Fruit fly (Drosophila melanogaster) S2 (cell line): ENCODE measurements around the gene CG7579.

ENCODE experiments used
- CG8478 ChIP-seq: fragments of >200 bp; optimal IDR thresholded peaks from 2 replicates; lab custom pipeline; 2018
- CTCF ChIP-seq, 2 experiments: fragments of >200 bp; optimal IDR thresholded peaks; 2 replicates each; lab custom pipeline; 2018

The CG7579 gene

dm6 chr3L:15660915-15661314, 22.3 kb downstream of the CG7579 start, which contains the start of the genes Eig71Ej and Eig71Ek:
Gene Eig71Ej (minus strand): TSS chr3L:15661015.
Gene Eig71Ek (plus strand): TSS chr3L:15661248.
- TF ChIP-seq CG8478 (lab: Kevin White, UChicago) (no peak), CTCF (optimal IDR thresholded peaks at IDR 0.05; lab: Kevin White, UChicago) (no peak)

DNA sequence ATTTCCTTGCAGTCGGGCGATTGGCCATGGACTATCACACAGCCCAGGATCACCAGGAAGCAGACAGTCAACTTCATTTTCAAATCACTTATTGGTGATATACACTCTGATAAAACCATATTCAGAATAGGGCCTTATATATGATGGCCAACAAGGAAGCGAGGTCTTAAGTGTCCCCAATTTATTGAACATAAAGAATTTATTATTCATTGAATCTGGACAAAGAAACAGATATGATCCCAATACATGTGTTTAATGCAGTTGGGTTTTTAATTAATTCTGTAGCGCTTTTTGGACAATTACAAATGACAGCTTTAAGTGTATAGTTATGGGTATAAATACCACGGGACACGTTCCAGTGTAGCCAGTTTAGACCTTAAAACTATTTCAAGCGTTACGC, 23.9 kb downstream of the CG7579 start, which contains the start of the genes Eig71Eh and Eig71Ei:
Gene Eig71Eh, minus strand, starts transcription at position 101 of the 400 bp plus-strand sequence.
Gene Eig71Ei, plus strand, starts transcription at position 367 of the 400 bp plus-strand sequence.
- TF ChIP-seq CG8478 (lab: Kevin White, UChicago) (no peak), CTCF (optimal IDR thresholded peaks at IDR 0.05; lab: Kevin White, UChicago) (no peak)

DNA sequence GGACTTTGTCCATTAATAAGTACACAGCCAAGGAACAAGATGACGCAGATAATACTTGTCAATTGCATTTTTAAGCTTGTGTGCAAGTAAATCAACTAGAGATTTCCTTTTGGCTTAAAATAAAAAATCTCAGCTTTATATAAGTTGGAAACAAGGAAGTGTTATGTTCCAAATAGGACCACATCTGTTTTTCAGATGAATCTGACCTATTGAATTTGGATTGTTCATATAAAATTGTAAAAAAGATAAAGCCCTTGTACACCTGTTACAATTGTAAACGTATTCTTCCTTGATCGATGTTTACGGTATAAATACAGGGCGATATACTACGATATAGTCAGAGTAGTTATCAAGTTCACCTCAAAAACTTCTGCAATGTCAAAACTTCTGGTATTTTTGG, 26.0 kb downstream of the CG7579 start, which contains the start of the genes Eig71Ef and Eig71Eg:
Gene Eig71Ef, minus strand, starts transcription at position 101 of the 400 bp plus-strand sequence.
Gene Eig71Eg, plus strand, starts transcription at position 339 of the 400 bp plus-strand sequence.
- TF ChIP-seq CTCF (optimal IDR thresholded peaks at IDR 0.05; lab: Kevin White, UChicago) (no peak), CG8478 (lab: Kevin White, UChicago) (no peak)

dm6 chr3L:15655910-15656309, 27.3 kb downstream of the CG7579 start, which contains the start of gene Eig71Ee:
Gene Eig71Ee (minus strand): TSS chr3L:15656010.
- TF ChIP-seq CTCF (optimal IDR thresholded peaks at IDR 0.05; lab: Kevin White, UChicago) (no peak), CG8478 (lab: Kevin White, UChicago) (no peak)

dm6 chr3L:15652154-15652553, 31.1 kb downstream of the CG7579 start, which contains the start of the genes Eig71Ec and Eig71Ed:
Gene Eig71Ec (minus strand): TSS chr3L:15652254.
Gene Eig71Ed (plus strand): TSS chr3L:15652537.
- TF ChIP-seq CG8478 (lab: Kevin White, UChicago) (no peak), CTCF (optimal IDR thresholded peaks at IDR 0.05; lab: Kevin White, UChicago) (no peak)

dm6 chr3L:15650552-15650951, 32.7 kb downstream of the CG7579 start, which contains the start of gene CG43084:
Gene CG43084 (plus strand): TSS chr3L:15650852.
- TF ChIP-seq CTCF (optimal IDR thresholded peaks at IDR 0.05; lab: Kevin White, UChicago) (no peak), CG8478 (lab: Kevin White, UChicago) (no peak)

DNA sequence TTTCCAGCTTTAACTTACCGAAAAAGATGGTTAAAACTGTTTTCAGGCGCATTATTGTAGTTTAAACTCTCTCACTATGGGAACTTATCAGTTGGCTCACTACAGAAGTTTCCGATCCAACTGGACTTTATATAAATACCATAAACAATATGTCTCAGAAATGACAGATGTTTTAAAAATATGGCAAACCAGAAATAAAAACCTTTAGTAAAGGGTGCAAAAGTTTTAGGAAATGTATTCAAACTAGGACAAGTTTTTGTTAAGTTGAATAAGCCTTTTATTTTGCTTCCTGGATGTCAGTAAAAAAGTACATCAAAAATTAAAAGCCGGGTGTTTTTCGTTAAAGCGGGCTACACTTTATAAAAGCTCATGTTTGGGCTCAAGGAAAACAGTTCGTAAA, 33.7 kb downstream of the CG7579 start, which contains the start of the genes Eig71Ea and Eig71Eb:
Gene Eig71Ea, minus strand, starts transcription at position 101 of the 400 bp plus-strand sequence.
Gene Eig71Eb, plus strand, starts transcription at position 376 of the 400 bp plus-strand sequence.
- no peak for TF ChIP-seq CTCF (optimal IDR thresholded peaks at IDR 0.05; lab: Kevin White, UChicago)
- no peak for TF ChIP-seq CG8478 (lab: Kevin White, UChicago)

DNA sequence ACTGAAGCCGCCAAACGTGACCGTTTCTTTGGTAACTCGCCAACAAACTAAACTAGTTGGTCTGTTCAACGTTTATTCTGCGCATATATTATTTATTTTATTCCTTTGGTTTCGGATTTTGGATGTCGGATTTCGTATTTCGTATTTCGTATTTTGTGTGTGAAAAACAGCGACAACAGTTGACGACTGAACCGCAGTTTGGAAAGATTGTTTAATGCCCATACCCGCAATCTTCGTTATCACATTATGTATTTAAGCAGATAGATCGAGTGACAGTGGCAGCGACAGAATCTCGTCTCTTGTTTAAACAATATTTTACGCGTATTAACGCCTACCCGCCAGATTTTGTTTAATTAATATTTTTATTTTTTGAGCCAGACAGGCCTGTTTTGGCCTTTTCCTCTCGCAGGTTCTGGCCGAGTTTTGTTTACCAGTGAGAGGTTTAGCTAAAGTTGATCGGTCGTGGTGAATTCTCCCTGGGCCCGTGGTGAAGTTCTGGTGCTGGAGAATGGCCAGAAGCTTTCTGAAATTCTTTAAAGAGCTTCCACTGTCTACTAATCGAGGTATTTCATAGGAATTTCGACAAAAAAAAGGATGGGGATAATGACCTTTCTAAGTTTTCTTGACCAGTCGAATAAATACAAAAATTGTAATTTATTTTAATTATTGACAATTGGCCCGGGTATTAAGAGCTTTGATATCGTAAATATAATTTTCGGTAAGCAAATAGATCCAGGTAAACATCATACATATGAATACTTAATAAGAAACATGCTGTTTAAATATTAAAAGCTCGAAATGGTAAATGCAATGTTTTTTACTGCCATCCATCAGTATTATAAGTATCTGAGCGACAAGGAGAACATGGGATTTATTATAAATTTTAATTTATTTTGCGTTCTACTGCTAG, 35.3 kb downstream of the CG7579 start, which contains the start of the genes comm3 and CG43083:
Gene comm3, minus strand, starts transcription at position 51 of the 910 bp plus-strand sequence.
Gene CG43083, plus strand, starts transcription at position 860 of the 910 bp plus-strand sequence.
- TF ChIP-seq CTCF (optimal IDR thresholded peaks at IDR 0.05; lab: Kevin White, UChicago) (no peak), CG8478 (lab: Kevin White, UChicago) (no peak)

dm6 chr3L:15646182-15646581, 37.1 kb downstream of the CG7579 start:
- no peak for TF ChIP-seq CTCF (optimal IDR thresholded peaks at IDR 0.05; lab: Kevin White, UChicago)

DNA sequence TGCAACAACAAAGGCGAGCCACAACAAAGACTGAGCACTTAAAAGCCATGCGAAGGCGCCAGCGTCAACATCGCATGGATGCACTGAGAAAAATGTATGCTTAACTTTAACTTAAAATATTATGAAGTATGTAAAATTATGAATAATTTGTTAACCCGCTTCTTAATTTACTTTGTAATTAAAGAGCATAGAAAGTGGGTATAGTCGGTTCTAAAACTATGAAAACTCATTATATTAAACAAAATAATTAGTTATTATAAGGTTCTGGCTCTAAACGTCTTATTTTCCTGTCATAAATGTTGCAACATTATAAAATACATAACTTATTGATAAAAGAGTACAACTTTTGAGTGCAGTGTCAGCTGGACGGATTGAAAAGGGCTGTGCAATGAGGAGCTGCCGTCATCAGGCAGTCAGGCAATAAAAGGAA, 41.6 kb downstream of the CG7579 start:
- no peak for TF ChIP-seq CG8478 (lab: Kevin White, UChicago)
- no peak for TF ChIP-seq CTCF (optimal IDR thresholded peaks at IDR 0.05; lab: Kevin White, UChicago)

dm6 chr3L:15639978-15640377, 43.3 kb downstream of the CG7579 start:
- TF ChIP-seq CG8478 (lab: Kevin White, UChicago) = no peak
- TF ChIP-seq CTCF (optimal IDR thresholded peaks at IDR 0.05; lab: Kevin White, UChicago) = no peak

dm6 chr3L:15638524-15638923, 44.7 kb downstream of the CG7579 start:
- TF ChIP-seq CTCF (optimal IDR thresholded peaks at IDR 0.05; lab: Kevin White, UChicago) (no peak), CG8478 (lab: Kevin White, UChicago) (no peak)

DNA sequence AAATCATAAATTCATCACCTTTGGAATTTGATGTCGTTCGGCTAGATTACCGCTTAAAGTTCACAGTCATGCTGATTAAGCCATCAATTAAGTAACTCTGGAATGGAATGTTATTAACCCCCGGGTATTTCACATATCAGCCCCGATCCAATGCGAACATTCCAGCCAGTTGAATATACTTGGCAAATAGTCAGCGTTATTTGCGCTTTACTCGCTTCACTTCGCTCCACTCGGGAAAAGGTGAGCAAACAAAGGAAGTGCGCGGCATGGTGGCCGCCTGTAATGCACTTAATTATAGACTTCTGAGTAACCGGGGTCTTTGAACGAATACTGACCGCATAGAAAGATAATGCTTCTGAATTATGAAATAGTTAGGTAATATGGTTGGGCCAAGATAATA, 45.6 kb downstream of the CG7579 start:
- no peak for TF ChIP-seq CG8478 (lab: Kevin White, UChicago)
- no peak for TF ChIP-seq CTCF (optimal IDR thresholded peaks at IDR 0.05; lab: Kevin White, UChicago)

DNA sequence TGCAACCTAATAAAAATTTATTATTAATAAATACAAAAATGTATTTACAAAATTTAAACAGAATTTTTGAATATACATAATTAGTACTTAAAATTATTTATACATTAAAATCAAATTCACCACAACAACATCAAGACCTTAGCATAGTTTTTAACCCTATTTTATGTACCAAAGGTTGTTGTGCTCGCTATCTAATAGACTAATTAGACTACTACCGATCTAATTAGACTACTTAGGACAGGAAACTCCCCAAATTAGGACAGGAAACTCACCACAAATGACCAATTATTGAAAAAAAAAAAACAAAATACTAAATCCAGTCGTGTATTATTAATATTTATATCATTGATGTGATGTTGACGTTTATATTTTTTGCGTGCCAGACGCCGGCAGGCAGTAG, 46.3 kb downstream of the CG7579 start:
- no peak for TF ChIP-seq CG8478 (lab: Kevin White, UChicago)
- peak in 1 of 2 experiments; percentile 22 for TF ChIP-seq CTCF (optimal IDR thresholded peaks at IDR 0.05; lab: Kevin White, UChicago)
